Worm (Caenorhabditis elegans) whole organism, young adult: ENCODE data around the gene F31F4.1.

ENCODE experiments used
- B0336.3 ChIP-seq: fragments of 200-800 bp; sonication (Bioruptor generic); IDR thresholded peaks from 2 replicates; pipeline ENCODE4 v1.3.6; 2022; ENCODE audit warnings: missing genetic modification characterization, missing compliant biosample characterization
- C06A6.2 ChIP-seq: fragments of 200-800 bp; sonication (Bioruptor generic); conservative IDR thresholded peaks from 2 replicates; pipeline ENCODE4 v1.3.6; 2022; ENCODE audit warnings: missing genetic modification characterization, missing compliant biosample characterization
- C17E4.6 ChIP-seq: fragments of 200-800 bp; sonication (Bioruptor generic); IDR thresholded peaks from 2 replicates; pipeline ENCODE4 v1.3.6; 2022; ENCODE audit warnings: missing genetic modification reagents, missing genetic modification characterization, missing compliant biosample characterization
- D2030.7 ChIP-seq: fragments of 200-800 bp; sonication (Bioruptor generic); IDR thresholded peaks from 2 replicates; pipeline ENCODE4 v1.3.6; 2022; ENCODE audit warnings: missing genetic modification reagents, missing genetic modification characterization, missing compliant biosample characterization
- F10E7.11 ChIP-seq: sonication (generic microtip); optimal IDR thresholded peaks from 2 replicates; lab custom pipeline; 2017; ENCODE audit warnings: mild to moderate bottlenecking, missing genetic modification characterization, moderate library complexity, missing compliant biosample characterization
- aptf-3 ChIP-seq: fragments of 200-800 bp; sonication (Bioruptor generic); IDR thresholded peaks from 2 replicates; pipeline ENCODE4 v1.3.6; 2022; ENCODE audit warnings: missing genetic modification characterization, missing compliant biosample characterization
- attf-6 ChIP-seq: fragments of 200-800 bp; sonication (Bioruptor generic); IDR thresholded peaks from 2 replicates; pipeline ENCODE4 v1.3.6; 2022; ENCODE audit warnings: missing genetic modification reagents, missing genetic modification characterization, missing compliant biosample characterization
- cebp-2 ChIP-seq: fragments of 200-800 bp; sonication (Bioruptor generic); IDR thresholded peaks from 2 replicates; pipeline ENCODE4 v1.3.6; 2022; ENCODE audit warnings: missing genetic modification characterization, missing compliant biosample characterization
- chd-7 ChIP-seq: sonication (generic microtip); optimal IDR thresholded peaks from 2 replicates; lab custom pipeline; 2016; ENCODE audit warnings: mild to moderate bottlenecking, missing genetic modification characterization, moderate library complexity, missing compliant biosample characterization
- dpff-1 ChIP-seq: sonication (generic microtip); optimal IDR thresholded peaks from 2 replicates; lab custom pipeline; 2017; ENCODE audit warnings: mild to moderate bottlenecking, missing genetic modification characterization, missing compliant biosample characterization
- egl-44 ChIP-seq: fragments of 200-800 bp; sonication (Bioruptor generic); IDR thresholded peaks from 2 replicates; pipeline ENCODE4 v1.3.6; 2022; ENCODE audit warnings: missing genetic modification reagents, missing genetic modification characterization, missing compliant biosample characterization
- egrh-3 ChIP-seq: fragments of 200-800 bp; sonication (Bioruptor generic); IDR thresholded peaks from 2 replicates; pipeline ENCODE4 v1.3.6; 2022; ENCODE audit warnings: missing genetic modification reagents, missing genetic modification characterization, missing compliant biosample characterization
- hmg-20 ChIP-seq: fragments of 200-800 bp; sonication (Bioruptor generic); IDR thresholded peaks from 2 replicates; pipeline ENCODE4 v1.3.6; 2022; ENCODE audit warnings: missing genetic modification reagents, missing genetic modification characterization, missing compliant biosample characterization
- hrde-1 ChIP-seq: sonication (generic microtip); optimal IDR thresholded peaks from 2 replicates; lab custom pipeline; 2016; ENCODE audit warnings: missing genetic modification characterization, mild to moderate bottlenecking, missing compliant biosample characterization, moderate library complexity, missing genotype, missing genetic modification reagents, borderline replicate concordance
- lin-35 ChIP-seq, 3 experiments: fragments of 150-350 bp in 2 of 3; sonication (generic microtip) in 1 of 3; optimal IDR thresholded peaks; 2 replicates each; lab custom pipeline; 2014 to 2018; ENCODE audit warnings: missing biosample characterization in 3 of 3, missing genetic modification characterization in 3 of 3, missing genetic modification reagents in 3 of 3
- lsl-1 ChIP-seq: fragments of 200-800 bp; sonication (Bioruptor generic); optimal IDR thresholded peaks from 2 replicates; lab custom pipeline; 2018; ENCODE audit warnings: mild to moderate bottlenecking, missing genetic modification characterization, moderate library complexity, missing compliant biosample characterization
- madf-10 ChIP-seq: sonication (generic microtip); optimal IDR thresholded peaks from 2 replicates; lab custom pipeline; 2016; ENCODE audit warnings: mild to moderate bottlenecking, missing genetic modification characterization, missing compliant biosample characterization
- nhr-120 ChIP-seq: fragments of 200-800 bp; sonication (Bioruptor generic); IDR thresholded peaks from 2 replicates; pipeline ENCODE4 v1.3.6; 2022; ENCODE audit warnings: missing genetic modification characterization, missing compliant biosample characterization
- nhr-80 ChIP-seq: sonication (generic microtip); optimal IDR thresholded peaks from 2 replicates; lab custom pipeline; 2016; ENCODE audit warnings: missing genetic modification characterization, missing compliant biosample characterization
- nhr-90 ChIP-seq: sonication (generic microtip); optimal IDR thresholded peaks from 2 replicates; lab custom pipeline; 2016; ENCODE audit warnings: missing genotype, mild to moderate bottlenecking, missing genetic modification characterization, missing compliant biosample characterization
- repo-1 ChIP-seq: sonication (generic microtip); optimal IDR thresholded peaks from 2 replicates; lab custom pipeline; 2017; ENCODE audit warnings: mild to moderate bottlenecking, missing genetic modification characterization, missing compliant biosample characterization
- snpc-1.1 ChIP-seq: sonication (generic microtip); optimal IDR thresholded peaks from 2 replicates; lab custom pipeline; 2017; ENCODE audit warnings: missing genetic modification characterization, mild to moderate bottlenecking, missing compliant biosample characterization, antibody characterized with exemption, moderate library complexity, missing genotype, missing genetic modification reagents; ENCODE audit not compliant: insufficient read depth
- snpc-4 ChIP-seq, 5 experiments: fragments of 150-350 bp in 1 of 5; sonication (generic microtip) in 4 of 5; optimal IDR thresholded peaks; 2 replicates each; lab custom pipeline; 2014 to 2018; ENCODE audit warnings: missing genetic modification characterization in 5 of 5, missing biosample characterization in 3 of 5, antibody characterized with exemption in 2 of 5, mild to moderate bottlenecking in 2 of 5, missing compliant biosample characterization in 2 of 5, missing genotype in 2 of 5, moderate library complexity in 2 of 5, missing genetic modification reagents in 1 of 5
- sptf-2 ChIP-seq: fragments of 200-800 bp; sonication (Bioruptor generic); optimal IDR thresholded peaks from 2 replicates; lab custom pipeline; 2018; ENCODE audit warnings: mild to moderate bottlenecking, missing genetic modification characterization, missing compliant biosample characterization
- tbp1 ChIP-seq: fragments of 200-800 bp; sonication (Bioruptor generic); optimal IDR thresholded peaks from 2 replicates; lab custom pipeline; 2018; ENCODE audit warnings: mild to moderate bottlenecking, missing genetic modification characterization, missing compliant biosample characterization
- unc-62 ChIP-seq: fragments of 150-350 bp; optimal IDR thresholded peaks from 2 replicates; lab custom pipeline; 2014; ENCODE audit warnings: missing biosample characterization, missing genetic modification reagents, missing genetic modification characterization
- xnd-1 ChIP-seq: sonication (generic microtip); optimal IDR thresholded peaks from 2 replicates; lab custom pipeline; 2016; ENCODE audit warnings: missing genotype, missing genetic modification reagents, missing genetic modification characterization, missing compliant biosample characterization
- zfh-2 ChIP-seq: fragments of 200-800 bp; sonication (Bioruptor generic); conservative IDR thresholded peaks from 2 replicates; pipeline ENCODE4 v1.3.6; 2022; ENCODE audit warnings: missing genetic modification reagents, missing genetic modification characterization, missing compliant biosample characterization
- zim-3 ChIP-seq: sonication (generic microtip); optimal IDR thresholded peaks from 2 replicates; lab custom pipeline; 2017; ENCODE audit warnings: mild to moderate bottlenecking, missing genetic modification characterization, moderate library complexity, missing compliant biosample characterization
- ztf-22 ChIP-seq: fragments of 200-800 bp; sonication (Bioruptor generic); optimal IDR thresholded peaks from 2 replicates; lab custom pipeline; 2018; ENCODE audit warnings: mild to moderate bottlenecking, missing genetic modification characterization, moderate library complexity, missing compliant biosample characterization
- ztf-25 ChIP-seq: fragments of 200-800 bp; sonication (Bioruptor generic); IDR thresholded peaks from 2 replicates; pipeline ENCODE4 v1.3.6; 2022; ENCODE audit warnings: missing genetic modification reagents, missing genetic modification characterization, missing compliant biosample characterization
- ztf-3 ChIP-seq: fragments of 200-800 bp; sonication (Bioruptor generic); optimal IDR thresholded peaks from 2 replicates; lab custom pipeline; 2018; ENCODE audit warnings: mild to moderate bottlenecking, missing genetic modification characterization, missing compliant biosample characterization

Gene F31F4.1

DNA sequence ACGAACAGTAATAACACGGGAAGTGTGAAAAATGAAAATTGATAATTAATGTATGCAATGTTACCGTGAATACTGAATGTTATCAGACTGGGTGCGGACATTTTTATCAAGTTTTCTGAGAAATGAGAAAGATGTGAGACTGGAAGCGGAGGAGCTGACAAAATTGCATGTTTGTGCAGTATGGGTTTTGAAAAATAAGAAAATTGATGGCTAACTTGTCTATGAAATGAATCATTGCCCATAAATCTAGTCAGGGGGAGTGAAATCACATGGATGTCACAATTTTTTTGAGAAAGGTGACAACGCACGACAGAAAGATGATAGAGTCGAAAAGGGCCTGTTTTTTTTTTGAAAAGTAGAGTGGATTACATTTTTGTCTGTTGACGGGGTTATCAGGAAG, 12.5 kb upstream of the F31F4.1 start, which contains the start of gene sru-24:
Gene sru-24, minus strand, starts transcription at position 101 of the 400 bp plus-strand sequence.
- TF ChIP-seq D2030.7 (GFP tag; lab: Robert Waterston, UW): no peak
- no peak for TF ChIP-seq zim-3 (tag; lab: Kevin White, UChicago)
- no peak for TF ChIP-seq xnd-1 (tag; lab: Kevin White, UChicago)
- TF ChIP-seq egl-44 (GFP tag; lab: Robert Waterston, UW): no peak
- TF ChIP-seq attf-6 (GFP tag; lab: Robert Waterston, UW): no peak

DNA sequence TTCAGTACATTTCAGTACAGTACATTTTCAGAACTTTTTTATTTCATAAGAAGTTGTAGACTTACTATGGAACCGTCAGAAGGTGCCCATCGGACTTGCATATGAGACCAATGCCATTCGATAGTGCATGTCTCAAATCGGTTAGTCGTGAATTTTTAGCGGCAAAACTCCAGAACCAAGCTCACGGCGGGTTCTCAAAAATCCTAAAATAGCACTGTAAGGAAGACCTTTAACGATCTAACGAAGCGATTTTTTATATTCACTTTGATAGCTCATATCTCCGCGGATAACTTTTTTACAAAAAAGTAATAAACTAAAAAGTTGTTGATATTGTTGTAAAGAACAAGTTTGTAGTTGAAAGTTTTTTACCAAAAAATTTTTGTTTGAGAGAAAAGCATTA, 9.6 kb upstream of the F31F4.1 start, which contains the start of gene sru-25:
Gene sru-25, minus strand, starts transcription at position 101 of the 400 bp plus-strand sequence.
- no peak for TF ChIP-seq chd-7 (tag; lab: Kevin White, UChicago)
- no peak for TF ChIP-seq egrh-3 (GFP tag; lab: Robert Waterston, UW)
- no peak for TF ChIP-seq aptf-3 (GFP tag; lab: Robert Waterston, UW)
- no peak for TF ChIP-seq ztf-22 (GFP tag; lab: Kevin White, UChicago)
- TF ChIP-seq sptf-2 (GFP tag; lab: Kevin White, UChicago): no peak
- TF ChIP-seq lin-35 (GFP tag; optimal IDR thresholded peaks at IDR 0.05; lab: Kevin White, UChicago): no peak
- TF ChIP-seq C17E4.6 (GFP tag; lab: Robert Waterston, UW): no peak
- no peak for TF ChIP-seq F10E7.11
- TF ChIP-seq ztf-25: no peak
- no peak for TF ChIP-seq tbp1 (GFP tag; lab: Kevin White, UChicago)

DNA sequence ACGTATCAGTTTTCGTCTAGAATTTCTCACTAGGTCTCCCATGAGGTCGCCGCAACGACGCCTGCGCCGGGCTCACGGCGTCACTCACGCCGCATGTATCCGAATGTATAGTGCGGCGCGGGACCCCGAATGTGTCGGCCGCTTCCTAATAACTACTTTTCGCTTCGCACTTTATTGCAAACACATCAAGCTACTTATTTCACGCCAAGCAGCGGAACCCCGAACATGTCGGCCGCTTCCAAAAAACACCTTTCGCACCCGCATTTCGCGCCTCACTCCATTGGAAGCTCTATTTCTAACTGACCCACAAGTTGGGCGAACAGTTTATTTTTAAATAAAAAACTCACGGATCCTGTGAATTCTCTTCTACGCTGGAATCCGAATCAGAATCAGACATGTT, 7.8 kb upstream of the F31F4.1 start:
- TF ChIP-seq unc-62 (GFP tag; lab: Kevin White, UChicago) (no peak), snpc-4 (GFP tag; optimal IDR thresholded peaks at IDR 0.05; lab: Kevin White, UChicago) (no peak), snpc-4 (tag; optimal IDR thresholded peaks at IDR 0.05; lab: Kevin White, UChicago) (peak in 2 of 4 experiments; percentile 78 to 88), snpc-1.1 (tag; lab: Kevin White, UChicago) (peak; percentile 54), ztf-3 (no peak), zfh-2 (0 out of 2 replicates have a peak, but pooled peaks have one; percentile 42), dpff-1 (tag; lab: Kevin White, UChicago) (no peak), nhr-90 (tag; lab: Kevin White, UChicago) (no peak), hmg-20 (GFP tag; lab: Robert Waterston, UW) (no peak), madf-10 (tag; lab: Kevin White, UChicago) (no peak)

DNA sequence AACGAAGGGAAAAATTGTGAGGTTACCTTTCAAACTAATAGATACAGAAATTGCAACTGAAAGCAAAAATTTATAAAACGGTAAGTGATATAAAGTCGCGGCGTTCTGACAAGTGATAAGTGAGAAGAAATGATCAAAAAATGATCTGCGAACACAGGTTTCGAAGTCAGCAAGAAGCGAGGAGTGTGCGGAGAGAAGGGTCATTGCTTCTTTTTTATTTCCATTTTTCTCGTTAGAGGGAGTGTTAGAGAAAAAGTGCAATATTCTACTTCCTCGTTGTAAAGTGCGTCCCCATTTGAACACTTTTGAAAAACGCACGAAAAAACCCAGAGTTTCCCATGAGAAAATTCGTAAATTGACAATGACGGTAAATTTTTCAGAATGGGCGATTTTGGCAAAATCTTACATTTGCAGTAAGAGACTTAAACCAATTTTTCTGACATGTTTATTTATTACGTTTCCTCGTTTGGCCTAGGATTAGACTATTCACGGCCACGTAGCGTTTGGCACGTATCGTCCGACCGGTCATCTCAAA, 7.2 kb upstream of the F31F4.1 start, which contains the start of the genes fbxa-72 and srx-21:
Gene fbxa-72, minus strand, starts transcription at position 204 of the 535 bp plus-strand sequence.
Gene srx-21, plus strand, starts transcription at position 485 of the 535 bp plus-strand sequence.
- TF ChIP-seq nhr-80 (tag; lab: Kevin White, UChicago) (peak; percentile 69), ztf-22 (GFP tag; lab: Kevin White, UChicago) (no peak)

DNA sequence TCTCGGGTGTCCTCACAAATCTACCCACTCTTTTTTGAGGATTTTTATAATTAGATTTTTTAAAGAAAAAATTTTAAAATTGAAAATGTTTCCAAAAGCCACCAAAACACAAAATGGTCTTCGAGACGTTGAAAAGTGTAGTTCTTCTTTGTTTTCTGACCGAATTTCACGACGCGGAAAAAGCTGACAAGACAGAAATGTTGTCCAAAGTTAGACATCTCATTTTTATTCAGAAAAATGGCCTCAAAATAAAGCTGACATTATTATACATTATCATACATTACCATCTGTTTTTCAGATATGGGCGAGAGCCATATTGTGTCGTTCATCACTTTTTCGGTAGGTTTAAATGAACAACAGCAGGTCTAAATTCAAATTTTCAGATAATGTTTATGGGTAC, 4.2 kb upstream of the F31F4.1 start, which contains the start of gene srx-22:
Gene srx-22, plus strand, starts transcription at position 301 of the 400 bp plus-strand sequence.
- no peak for TF ChIP-seq nhr-120
- no peak for TF ChIP-seq cebp-2 (GFP tag; lab: Robert Waterston, UW)
- TF ChIP-seq repo-1: no peak
- TF ChIP-seq B0336.3: no peak

DNA sequence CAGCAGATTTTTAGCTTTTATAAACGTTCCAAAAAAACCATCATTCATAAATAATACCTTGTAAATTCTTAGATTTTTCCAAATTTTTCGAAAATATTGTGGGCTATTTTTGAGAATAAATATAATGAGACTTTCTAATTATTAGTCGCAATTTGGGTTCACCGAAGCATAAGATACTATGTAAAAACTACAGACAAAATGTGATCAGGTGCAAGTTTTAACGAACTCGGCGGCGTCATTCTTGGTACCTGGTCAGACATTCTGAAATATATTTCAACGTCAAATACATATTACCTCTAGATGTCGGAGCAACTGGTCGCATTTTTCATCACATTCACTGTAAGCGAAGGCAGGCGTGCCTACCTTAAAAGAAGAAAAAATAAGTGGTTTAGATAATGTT, 1.8 kb upstream of the F31F4.1 start, which contains the start of gene srx-23:
Gene srx-23, plus strand, starts transcription at position 301 of the 400 bp plus-strand sequence.
- TF ChIP-seq lsl-1 (GFP tag; lab: Kevin White, UChicago) (no peak), hrde-1 (no peak), C06A6.2 (no peak)
